Worm (Caenorhabditis elegans) whole organism, mixed stage, embryonic: ENCODE results near the gene clec-63.

ENCODE experiments used
- M03D4.4 ChIP-seq: sonication (generic microtip); optimal IDR thresholded peaks from 2 replicates; lab custom pipeline; 2017; ENCODE audit warnings: mild to moderate bottlenecking, missing genetic modification characterization, missing compliant biosample characterization
- bed-3 ChIP-seq: fragments of 200-800 bp; sonication (Bioruptor generic); optimal IDR thresholded peaks from 3 replicates; lab custom pipeline; 2018; ENCODE audit warnings: mild to moderate bottlenecking, missing genetic modification characterization, moderate library complexity, missing compliant biosample characterization
- ceh-39 ChIP-seq: fragments of 150-350 bp; optimal IDR thresholded peaks from 2 replicates; lab custom pipeline; 2014; ENCODE audit warnings: missing biosample characterization, missing genetic modification characterization
- ceh-43 ChIP-seq: fragments of 200-800 bp; sonication (Bioruptor generic); optimal IDR thresholded peaks from 2 replicates; lab custom pipeline; 2018; ENCODE audit warnings: mild to moderate bottlenecking, missing genetic modification characterization, moderate library complexity, missing compliant biosample characterization
- ceh-83 ChIP-seq: fragments of 200-800 bp; sonication (Bioruptor generic); optimal IDR thresholded peaks from 2 replicates; lab custom pipeline; 2018; ENCODE audit warnings: mild to moderate bottlenecking, missing genetic modification characterization, missing compliant biosample characterization
- ces-1 ChIP-seq: fragments of 150-350 bp; optimal IDR thresholded peaks from 2 replicates; lab custom pipeline; 2014; ENCODE audit warnings: missing biosample characterization, missing genetic modification reagents, missing genetic modification characterization
- drap-1 ChIP-seq: fragments of 200-800 bp; sonication (Bioruptor generic); optimal IDR thresholded peaks from 3 replicates; lab custom pipeline; 2018; ENCODE audit warnings: mild to moderate bottlenecking, missing genetic modification characterization, missing compliant biosample characterization
- elt-1 ChIP-seq: sonication (generic microtip); optimal IDR thresholded peaks from 2 replicates; lab custom pipeline; 2017; ENCODE audit warnings: missing genetic modification characterization, mild to moderate bottlenecking, missing compliant biosample characterization, antibody characterized with exemption, moderate library complexity, borderline replicate concordance; ENCODE audit not compliant: insufficient read depth
- elt-3 ChIP-seq: fragments of 150-350 bp; optimal IDR thresholded peaks from 2 replicates; lab custom pipeline; 2014; ENCODE audit warnings: missing biosample characterization, missing genetic modification characterization
- flh-1 ChIP-seq: fragments of 200-800 bp; sonication (Bioruptor generic); optimal IDR thresholded peaks from 2 replicates; lab custom pipeline; 2018; ENCODE audit warnings: mild to moderate bottlenecking, missing genetic modification characterization, moderate library complexity, missing compliant biosample characterization
- ham-2 ChIP-seq: fragments of 200-800 bp; sonication (Bioruptor generic); optimal IDR thresholded peaks from 2 replicates; lab custom pipeline; 2018; ENCODE audit warnings: mild to moderate bottlenecking, missing genetic modification characterization, missing compliant biosample characterization
- hlh-1 ChIP-seq: fragments of 150-350 bp; optimal IDR thresholded peaks from 2 replicates; lab custom pipeline; 2014; ENCODE audit warnings: missing biosample characterization, missing genetic modification reagents, missing genetic modification characterization
- lin-13 ChIP-seq: fragments of 150-350 bp; optimal IDR thresholded peaks from 2 replicates; lab custom pipeline; 2014; ENCODE audit warnings: missing biosample characterization, missing genetic modification characterization
- mab-5 ChIP-seq: fragments of 150-350 bp; optimal IDR thresholded peaks from 2 replicates; lab custom pipeline; 2014; ENCODE audit warnings: missing biosample characterization, missing genetic modification characterization
- mep-1 ChIP-seq: fragments of 150-350 bp; optimal IDR thresholded peaks from 2 replicates; lab custom pipeline; 2017; ENCODE audit warnings: missing biosample characterization, missing genetic modification reagents, missing genetic modification characterization, inconsistent platforms
- mls-2 ChIP-seq: sonication (generic microtip); optimal IDR thresholded peaks from 2 replicates; lab custom pipeline; 2016; ENCODE audit warnings: mild to moderate bottlenecking, missing genetic modification characterization, moderate library complexity, missing compliant biosample characterization
- nhr-12 ChIP-seq: fragments of 150-350 bp; optimal IDR thresholded peaks from 2 replicates; lab custom pipeline; 2014; ENCODE audit warnings: missing biosample characterization, missing genetic modification characterization
- nhr-2 ChIP-seq: fragments of 150-350 bp; optimal IDR thresholded peaks from 2 replicates; lab custom pipeline; 2014; ENCODE audit warnings: missing biosample characterization, missing genetic modification characterization
- nhr-237 ChIP-seq: fragments of 150-350 bp; optimal IDR thresholded peaks from 2 replicates; lab custom pipeline; 2014; ENCODE audit warnings: missing biosample characterization, missing genetic modification characterization
- nhr-28 ChIP-seq: fragments of 150-350 bp; optimal IDR thresholded peaks from 2 replicates; lab custom pipeline; 2014; ENCODE audit warnings: missing biosample characterization, missing genetic modification characterization
- nhr-76 ChIP-seq: sonication (generic microtip); optimal IDR thresholded peaks from 2 replicates; lab custom pipeline; 2017; ENCODE audit warnings: missing biosample characterization, missing genetic modification characterization
- pha-4 ChIP-seq: fragments of 150-350 bp; optimal IDR thresholded peaks from 2 replicates; lab custom pipeline; 2018; ENCODE audit warnings: missing biosample characterization, missing genetic modification reagents, missing genetic modification characterization
- sem-2 ChIP-seq: fragments of 200-800 bp; sonication (Bioruptor generic); optimal IDR thresholded peaks from 2 replicates; lab custom pipeline; 2018; ENCODE audit warnings: mild to moderate bottlenecking, missing genetic modification characterization, missing compliant biosample characterization
- snpc-4 ChIP-seq: fragments of 150-350 bp; optimal IDR thresholded peaks from 2 replicates; lab custom pipeline; 2014; ENCODE audit warnings: missing biosample characterization, missing genetic modification characterization
- sptf-1 ChIP-seq: sonication (generic microtip); optimal IDR thresholded peaks from 2 replicates; lab custom pipeline; 2017; ENCODE audit warnings: mild to moderate bottlenecking, missing genetic modification characterization, moderate library complexity, missing compliant biosample characterization
- tbx-8 ChIP-seq: fragments of 200-800 bp; sonication (Bioruptor generic); optimal IDR thresholded peaks from 2 replicates; lab custom pipeline; 2018; ENCODE audit warnings: mild to moderate bottlenecking, missing genetic modification characterization, moderate library complexity, missing compliant biosample characterization
- unc-120 ChIP-seq: sonication (generic microtip); optimal IDR thresholded peaks from 2 replicates; lab custom pipeline; 2017; ENCODE audit warnings: missing genetic modification characterization, missing compliant biosample characterization; ENCODE audit not compliant: poor library complexity, severe bottlenecking
- unc-39 ChIP-seq: fragments of 150-350 bp; optimal IDR thresholded peaks from 2 replicates; lab custom pipeline; 2014; ENCODE audit warnings: missing biosample characterization, missing genetic modification characterization
- unc-62 ChIP-seq: fragments of 150-350 bp; optimal IDR thresholded peaks from 2 replicates; lab custom pipeline; 2014; ENCODE audit warnings: missing biosample characterization, missing genetic modification reagents, missing genetic modification characterization
- zip-8 ChIP-seq: fragments of 150-350 bp; optimal IDR thresholded peaks from 2 replicates; lab custom pipeline; 2014; ENCODE audit warnings: missing biosample characterization, missing genetic modification characterization
- ztf-11 ChIP-seq: fragments of 150-350 bp; optimal IDR thresholded peaks from 2 replicates; lab custom pipeline; 2014; ENCODE audit warnings: missing biosample characterization, missing genetic modification characterization

clec-63 gene

ce11 chrII:12865604-12866003 is 29.8 kb upstream of the clec-63 start, which contains the start of gene snf-5:
TSS of gene snf-5 (minus strand) at chrII:12865785.
- no peak for TF ChIP-seq mls-2 (tag; lab: Kevin White, UChicago)

ce11 chrII:12866079-12866478 is 29.4 kb upstream of the clec-63 start:
- TF ChIP-seq hlh-1 (tag; lab: Kevin White, UChicago): no peak
- no peak for TF ChIP-seq nhr-28
- no peak for TF ChIP-seq ces-1 (GFP tag; lab: Kevin White, UChicago)
- no peak for TF ChIP-seq nhr-12 (tag; lab: Kevin White, UChicago)
- TF ChIP-seq unc-120: no peak
- no peak for TF ChIP-seq mep-1 (tag; lab: Kevin White, UChicago)
- no peak for TF ChIP-seq drap-1 (GFP tag; lab: Kevin White, UChicago)

ce11 chrII:12878071-12878668 is 17.3 kb upstream of the clec-63 start, which contains the start of gene gsy-1:
TSS of gene gsy-1 (minus strand) at chrII:12878121.
- no peak for TF ChIP-seq pha-4 (tag; lab: Kevin White, UChicago)
- TF ChIP-seq lin-13: no peak
- no peak for TF ChIP-seq unc-120
- no peak for TF ChIP-seq drap-1 (GFP tag; lab: Kevin White, UChicago)
- TF ChIP-seq nhr-237 (tag; lab: Kevin White, UChicago): no peak
- TF ChIP-seq mls-2 (tag; lab: Kevin White, UChicago): no peak
- TF ChIP-seq nhr-76: no peak
- no peak for TF ChIP-seq hlh-1 (tag; lab: Kevin White, UChicago)
- no peak for TF ChIP-seq tbx-8 (GFP tag; lab: Kevin White, UChicago)
- TF ChIP-seq ham-2 (GFP tag; lab: Kevin White, UChicago): no peak
- no peak for TF ChIP-seq ceh-39 (tag; lab: Kevin White, UChicago)
- TF ChIP-seq snpc-4 (tag; lab: Kevin White, UChicago): no peak
- TF ChIP-seq flh-1 (GFP tag; lab: Kevin White, UChicago): no peak
- no peak for TF ChIP-seq ceh-43
- no peak for TF ChIP-seq nhr-12 (tag; lab: Kevin White, UChicago)
- TF ChIP-seq nhr-2 (tag; lab: Kevin White, UChicago): no peak
- TF ChIP-seq unc-39: no peak
- TF ChIP-seq sem-2 (GFP tag; lab: Kevin White, UChicago): no peak
- no peak for TF ChIP-seq mab-5 (tag; lab: Kevin White, UChicago)

- no peak for TF ChIP-seq M03D4.4 (tag; lab: Kevin White, UChicago)
- no peak for TF ChIP-seq hlh-1 (tag; lab: Kevin White, UChicago)
- no peak for TF ChIP-seq unc-62 (GFP tag; lab: Kevin White, UChicago)
- no peak for TF ChIP-seq nhr-12 (tag; lab: Kevin White, UChicago)
- no peak for TF ChIP-seq sptf-1 (tag; lab: Kevin White, UChicago)
- TF ChIP-seq elt-1 (tag; lab: Kevin White, UChicago): no peak
- no peak for TF ChIP-seq nhr-237 (tag; lab: Kevin White, UChicago)
- no peak for TF ChIP-seq bed-3 (GFP tag; lab: Kevin White, UChicago)
- TF ChIP-seq drap-1 (GFP tag; lab: Kevin White, UChicago): no peak
Measured at ce11 chrII:12878697-12879096, 16.7 kb upstream of the clec-63 start.

ce11 chrII:12879758-12880157 is 15.7 kb upstream of the clec-63 start:
- TF ChIP-seq elt-3 (tag; lab: Kevin White, UChicago): no peak
- TF ChIP-seq zip-8 (tag; lab: Kevin White, UChicago): no peak
- TF ChIP-seq ceh-83 (GFP tag; lab: Kevin White, UChicago): no peak
- TF ChIP-seq, all 35 proteins: peak for 0

- TF ChIP-seq sptf-1 (tag; lab: Kevin White, UChicago): no peak
- no peak for TF ChIP-seq nhr-28
- no peak for TF ChIP-seq lin-13
- TF ChIP-seq ztf-11 (tag; lab: Kevin White, UChicago): no peak
- no peak for TF ChIP-seq M03D4.4 (tag; lab: Kevin White, UChicago)
- no peak for TF ChIP-seq ceh-39 (tag; lab: Kevin White, UChicago)
Measured at ce11 chrII:12880406-12880805, 15.0 kb upstream of the clec-63 start, which contains the start of gene F35C5.1. TSS of gene F35C5.1 (plus strand) at chrII:12880804.
